Fruit fly (Drosophila melanogaster) Kc167 (cell line): ENCODE results near the gene CG42537.

Source experiments
- h ChIP-seq: fragments of >200 bp; optimal IDR thresholded peaks from 3 replicates; lab custom pipeline; 2018; ENCODE audit warnings: missing external identifiers
- insv ChIP-seq: fragments of >200 bp; optimal IDR thresholded peaks from 3 replicates; lab custom pipeline; 2018; ENCODE audit warnings: missing external identifiers
- psq ChIP-seq: fragments of >200 bp; optimal IDR thresholded peaks from 2 replicates; lab custom pipeline; 2017; ENCODE audit warnings: missing external identifiers
- ttk ChIP-seq: sonication (Bioruptor generic); optimal IDR thresholded peaks from 2 replicates; lab custom pipeline; 2017; ENCODE audit warnings: missing external identifiers

- TF ChIP-seq psq (no peak), insv (no peak), ttk (lab: Kevin White, UChicago) (no peak), h (lab: Kevin White, UChicago) (no peak)
Observed at dm6 chr3R:6408467-6408866, 30.9 kb downstream of the CG42537 start.
